Worm (Caenorhabditis elegans) whole organism, L4 larva: ENCODE data around the gene tig-2.
A peak's percentile ranks its signal among the peaks of the same experiment; 100 is the strongest.

Experiments used
- F10B5.3 ChIP-seq: sonication (generic microtip); optimal IDR thresholded peaks from 2 replicates; lab custom pipeline; 2016; ENCODE audit warnings: mild to moderate bottlenecking, missing genetic modification characterization, missing compliant biosample characterization
- F26F4.8 ChIP-seq: fragments of 200-800 bp; sonication (Bioruptor generic); conservative IDR thresholded peaks from 2 replicates; pipeline ENCODE4 v1.3.6; 2022; ENCODE audit warnings: missing genetic modification characterization, missing compliant biosample characterization
- F44E2.7 ChIP-seq: fragments of 200-800 bp; sonication (Bioruptor generic); IDR thresholded peaks from 2 replicates; pipeline ENCODE4 v2.1.2; 2022; ENCODE audit warnings: missing genetic modification characterization, missing compliant biosample characterization
- ZK546.5 ChIP-seq, 2 experiments: sonication (generic microtip); optimal IDR thresholded peaks; 2 replicates each; lab custom pipeline; 2017; ENCODE audit warnings: missing biosample characterization in 2 of 2, missing genetic modification characterization in 2 of 2
- aha-1 ChIP-seq: fragments of 150-350 bp; peaks from one replicate; lab custom pipeline; 2014; ENCODE audit warnings: missing biosample characterization, missing genetic modification characterization
- ceh-28 ChIP-seq: fragments of 150-350 bp; optimal IDR thresholded peaks from 2 replicates; lab custom pipeline; 2014; ENCODE audit warnings: missing biosample characterization, missing genetic modification reagents, missing genetic modification characterization
- ceh-44 ChIP-seq: fragments of 200-800 bp; sonication (Bioruptor generic); IDR thresholded peaks from 2 replicates; pipeline ENCODE4 v1.3.6; 2022; ENCODE audit warnings: missing genetic modification reagents, missing genetic modification characterization, missing compliant biosample characterization
- ceh-82 ChIP-seq: sonication (generic microtip); optimal IDR thresholded peaks from 2 replicates; lab custom pipeline; 2017; ENCODE audit warnings: missing biosample characterization, missing genetic modification characterization
- daf-16 ChIP-seq, 3 experiments: sonication (generic microtip); optimal IDR thresholded peaks; 2 replicates each; lab custom pipeline; 2016 to 2017; ENCODE audit warnings: missing genetic modification characterization in 3 of 3, missing genetic modification reagents in 3 of 3, mild to moderate bottlenecking in 2 of 3, missing compliant biosample characterization in 2 of 3, missing biosample characterization in 1 of 3, moderate library complexity in 1 of 3
- daf-8 ChIP-seq: fragments of 200-800 bp; sonication (Bioruptor generic); IDR thresholded peaks from 2 replicates; pipeline ENCODE4 v1.3.6; 2022; ENCODE audit warnings: missing genetic modification characterization, missing compliant biosample characterization
- dmd-6 ChIP-seq: fragments of 200-800 bp; sonication (Bioruptor generic); IDR thresholded peaks from 2 replicates; pipeline ENCODE4 v1.3.6; 2022; ENCODE audit warnings: missing genetic modification reagents, missing genetic modification characterization, missing compliant biosample characterization
- dmd-8 ChIP-seq: fragments of 200-800 bp; sonication (Bioruptor generic); IDR thresholded peaks from 2 replicates; pipeline ENCODE4 v1.3.6; 2022; ENCODE audit warnings: missing genetic modification characterization, missing compliant biosample characterization
- dve-1 ChIP-seq: sonication (generic microtip); optimal IDR thresholded peaks from 2 replicates; lab custom pipeline; 2017; ENCODE audit warnings: antibody characterized with exemption, mild to moderate bottlenecking, missing genetic modification characterization, missing compliant biosample characterization; ENCODE audit not compliant: insufficient read depth
- hif-1 ChIP-seq, 2 experiments: sonication (generic microtip); optimal IDR thresholded peaks; 2 replicates each; lab custom pipeline; 2016 to 2017; ENCODE audit warnings: missing compliant biosample characterization in 2 of 2, missing genetic modification characterization in 2 of 2, missing genetic modification reagents in 2 of 2, missing genotype in 2 of 2, mild to moderate bottlenecking in 1 of 2
- hlh-11 ChIP-seq: fragments of 200-800 bp; sonication (Bioruptor generic); optimal IDR thresholded peaks from 2 replicates; lab custom pipeline; 2018; ENCODE audit warnings: mild to moderate bottlenecking, missing genetic modification characterization, missing compliant biosample characterization
- hmg-1.1 ChIP-seq: fragments of 200-800 bp; sonication (Bioruptor generic); IDR thresholded peaks from 2 replicates; pipeline ENCODE4 v1.3.6; 2022; ENCODE audit warnings: missing genetic modification reagents, missing genetic modification characterization, missing compliant biosample characterization
- jun-1 ChIP-seq: fragments of 150-350 bp; optimal IDR thresholded peaks from 2 replicates; lab custom pipeline; 2014; ENCODE audit warnings: missing biosample characterization, missing genetic modification reagents, missing genetic modification characterization
- lin-1 ChIP-seq: fragments of 200-800 bp; sonication (Bioruptor generic); IDR thresholded peaks from 2 replicates; pipeline ENCODE4 v1.3.6; 2022; ENCODE audit warnings: missing genetic modification reagents, missing genetic modification characterization, missing compliant biosample characterization
- lin-13 ChIP-seq: fragments of 150-350 bp; optimal IDR thresholded peaks from 2 replicates; lab custom pipeline; 2014; ENCODE audit warnings: missing biosample characterization, missing genetic modification reagents, missing genetic modification characterization
- lin-15B ChIP-seq: fragments of 150-350 bp; sonication (generic microtip); optimal IDR thresholded peaks from 3 replicates; lab custom pipeline; 2014; ENCODE audit warnings: missing biosample characterization, missing genetic modification characterization
- lir-3 ChIP-seq: sonication (generic microtip); optimal IDR thresholded peaks from 2 replicates; lab custom pipeline; 2016; ENCODE audit warnings: mild to moderate bottlenecking, missing genetic modification characterization, missing compliant biosample characterization
- madf-5 ChIP-seq, 2 experiments: fragments of 200-800 bp; sonication (Bioruptor generic); IDR thresholded peaks; 2 replicates each; pipeline ENCODE4 v1.3.6; 2022; ENCODE audit warnings: missing compliant biosample characterization in 2 of 2, missing genetic modification characterization in 2 of 2
- mdt-29 ChIP-seq: fragments of 200-800 bp; sonication (Bioruptor generic); IDR thresholded peaks from 2 replicates; pipeline ENCODE4 v1.3.6; 2022; ENCODE audit warnings: missing genetic modification reagents, missing genetic modification characterization, missing compliant biosample characterization
- mxl-3 ChIP-seq: fragments of 200-800 bp; sonication (Bioruptor generic); optimal IDR thresholded peaks from 2 replicates; lab custom pipeline; 2018; ENCODE audit warnings: mild to moderate bottlenecking, missing genetic modification characterization, missing compliant biosample characterization
- nhr-11 ChIP-seq: fragments of 150-350 bp; optimal IDR thresholded peaks from 2 replicates; lab custom pipeline; 2014; ENCODE audit warnings: missing biosample characterization, missing genetic modification characterization
- nhr-237 ChIP-seq: sonication (generic microtip); optimal IDR thresholded peaks from 2 replicates; lab custom pipeline; 2017; ENCODE audit warnings: missing biosample characterization, missing genetic modification characterization
- nhr-28 ChIP-seq: fragments of 150-350 bp; optimal IDR thresholded peaks from 2 replicates; lab custom pipeline; 2014; ENCODE audit warnings: missing biosample characterization, missing genetic modification characterization
- nhr-6 ChIP-seq: fragments of 150-350 bp; optimal IDR thresholded peaks from 2 replicates; lab custom pipeline; 2014; ENCODE audit warnings: missing biosample characterization, missing genetic modification characterization
- nhr-76 ChIP-seq: fragments of 150-350 bp; optimal IDR thresholded peaks from 2 replicates; lab custom pipeline; 2014; ENCODE audit warnings: missing biosample characterization, missing genetic modification characterization
- php-3 ChIP-seq: fragments of 200-800 bp; sonication (Bioruptor generic); IDR thresholded peaks from 2 replicates; pipeline ENCODE4 v1.3.6; 2022; ENCODE audit warnings: missing genetic modification reagents, missing genetic modification characterization, missing compliant biosample characterization
- pqm-1 ChIP-seq: sonication (generic microtip); optimal IDR thresholded peaks from 2 replicates; lab custom pipeline; 2017; ENCODE audit warnings: missing biosample characterization, missing genetic modification characterization
- rbr-2 ChIP-seq: sonication (generic microtip); optimal IDR thresholded peaks from 2 replicates; lab custom pipeline; 2016; ENCODE audit warnings: missing genotype, missing genetic modification characterization, missing compliant biosample characterization
- saeg-2 ChIP-seq: fragments of 200-800 bp; sonication (Bioruptor generic); IDR thresholded peaks from 2 replicates; pipeline ENCODE4 v1.3.6; 2022; ENCODE audit warnings: missing genetic modification reagents, missing genetic modification characterization, missing compliant biosample characterization
- snpc-1.2 ChIP-seq: fragments of 200-800 bp; sonication (Bioruptor generic); IDR thresholded peaks from 2 replicates; pipeline ENCODE4 v1.3.6; 2022; ENCODE audit warnings: missing genetic modification reagents, missing genetic modification characterization, missing compliant biosample characterization
- snpc-4 ChIP-seq: fragments of 150-350 bp; optimal IDR thresholded peaks from 2 replicates; lab custom pipeline; 2014; ENCODE audit warnings: missing biosample characterization, missing genetic modification characterization
- tra-1 ChIP-seq: fragments of 200-800 bp; sonication (Bioruptor generic); IDR thresholded peaks from 2 replicates; pipeline ENCODE4 v1.3.6; 2022; ENCODE audit warnings: missing genetic modification reagents, missing genetic modification characterization, missing compliant biosample characterization
- unc-62 ChIP-seq, 3 experiments: fragments of 150-350 bp in 1 of 3; sonication (generic microtip); optimal IDR thresholded peaks in 2 of 3; peaks in 1 of 3; 1 replicate in 1 of 3; 2 replicates in 2 of 3; lab custom pipeline; 2014 to 2017; ENCODE audit warnings: missing biosample characterization in 3 of 3, missing genetic modification characterization in 3 of 3, missing genetic modification reagents in 3 of 3, missing genotype in 1 of 3
- zfp-3 ChIP-seq: fragments of 200-800 bp; sonication (Bioruptor generic); conservative IDR thresholded peaks from 2 replicates; pipeline ENCODE4 v1.3.6; 2022; ENCODE audit warnings: missing genetic modification reagents, missing genetic modification characterization, missing compliant biosample characterization
- zip-2 ChIP-seq: fragments of 150-350 bp; optimal IDR thresholded peaks from 2 replicates; lab custom pipeline; 2014; ENCODE audit warnings: missing biosample characterization, missing genetic modification characterization
- ztf-11 ChIP-seq: fragments of 150-350 bp; optimal IDR thresholded peaks from 2 replicates; lab custom pipeline; 2014; ENCODE audit warnings: missing biosample characterization, missing genetic modification characterization

The tig-2 gene

DNA sequence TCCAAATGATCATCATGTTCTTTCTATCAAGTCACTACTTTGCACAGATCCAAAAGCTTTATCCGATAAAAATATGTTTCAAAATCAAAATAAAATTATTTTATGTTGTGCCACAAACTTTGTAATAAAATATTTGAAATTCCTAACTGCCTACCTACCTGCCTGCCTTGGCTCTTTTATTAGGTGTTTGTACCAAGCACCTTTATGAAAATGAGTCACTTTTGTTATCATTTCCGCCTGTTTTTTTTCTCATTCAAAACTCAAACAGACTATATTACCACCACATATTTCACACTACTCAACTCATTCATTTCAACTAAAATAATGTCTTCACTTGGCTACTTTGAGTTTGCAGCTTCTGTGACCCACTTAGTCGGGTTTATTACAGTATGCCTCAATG lies 5.5 kb downstream of the tig-2 start, which contains the start of gene F39G3.4:
Gene F39G3.4, plus strand, starts transcription at position 301 of the 400 bp plus-strand sequence.
- no peak for TF ChIP-seq madf-5 (GFP tag; IDR thresholded peaks at IDR 0.05; lab: Robert Waterston, UW)
- TF ChIP-seq aha-1: peak; percentile 30

DNA sequence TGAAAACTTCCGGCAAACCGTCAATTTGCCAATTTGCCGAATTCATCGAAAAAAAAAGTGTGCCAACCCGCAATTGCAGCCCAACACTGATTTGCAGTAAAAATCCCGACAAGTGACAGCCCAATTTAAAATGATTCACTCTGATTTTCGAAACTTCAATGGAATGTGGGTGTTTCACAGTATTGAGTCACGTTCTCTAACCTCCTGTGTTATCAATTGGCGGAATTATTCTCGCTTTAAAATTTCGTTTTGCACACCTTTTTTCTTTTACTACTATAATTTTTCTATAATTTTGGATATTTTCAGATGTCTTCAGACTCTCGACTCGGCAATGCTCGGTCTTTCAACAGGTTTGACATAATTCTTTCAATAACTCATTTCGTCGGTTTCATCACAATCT lies 7.6 kb downstream of the tig-2 start, which contains the start of gene F39G3.5:
Gene F39G3.5, plus strand, starts transcription at position 301 of the 400 bp plus-strand sequence.
- TF ChIP-seq nhr-237 (tag; lab: Kevin White, UChicago) (no peak), tra-1 (GFP tag; lab: Robert Waterston, UW) (no peak), ceh-28 (no peak), rbr-2 (tag; lab: Kevin White, UChicago) (no peak), nhr-76 (tag; lab: Kevin White, UChicago) (no peak), ceh-82 (tag; lab: Kevin White, UChicago) (no peak), dve-1 (no peak), daf-8 (GFP tag; lab: Robert Waterston, UW) (no peak), ztf-11 (tag; lab: Kevin White, UChicago) (no peak), lin-13 (GFP tag; lab: Kevin White, UChicago) (no peak), mxl-3 (no peak), saeg-2 (GFP tag; lab: Robert Waterston, UW) (no peak), F26F4.8 (no peak)

DNA sequence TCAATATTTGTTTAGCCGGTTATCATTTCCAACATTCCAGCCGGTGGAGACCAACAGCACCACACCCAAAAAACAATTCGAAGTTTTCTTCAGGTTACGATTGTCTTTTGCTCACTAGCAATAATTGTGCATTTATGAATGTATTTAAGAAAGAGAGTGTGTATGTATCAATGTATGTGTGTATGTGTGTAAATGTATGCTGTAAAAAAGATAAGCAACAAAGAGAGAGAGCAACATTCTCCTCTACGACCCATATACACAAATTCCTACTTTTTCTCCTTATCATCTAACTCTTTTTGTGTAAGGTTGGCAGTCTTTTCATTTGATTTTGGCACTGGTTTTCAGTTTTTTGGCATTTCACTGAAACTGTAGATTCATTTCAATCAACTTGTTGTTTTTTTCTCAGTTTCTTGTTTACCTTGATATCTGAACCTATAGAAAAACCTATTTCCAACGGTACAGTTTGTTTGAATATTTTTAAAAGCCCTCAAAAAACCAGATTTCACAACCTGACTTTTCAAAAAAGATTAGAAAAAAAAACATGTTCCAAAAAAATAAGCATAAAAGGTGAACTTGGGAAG lies 9.0 kb downstream of the tig-2 start:
- peak; percentile 2 for TF ChIP-seq nhr-6 (tag; lab: Kevin White, UChicago)
- TF ChIP-seq ZK546.5 (tag; optimal IDR thresholded peaks at IDR 0.05; lab: Kevin White, UChicago): no peak
- peak; percentile 50 for TF ChIP-seq hlh-11 (tag; lab: Kevin White, UChicago)
- TF ChIP-seq snpc-4 (tag; lab: Kevin White, UChicago): no peak
- no peak for TF ChIP-seq dmd-8
- TF ChIP-seq snpc-1.2: no peak
- no peak for TF ChIP-seq hmg-1.1 (GFP tag; lab: Robert Waterston, UW)
- no peak for TF ChIP-seq rbr-2 (tag; lab: Kevin White, UChicago)
- no peak for TF ChIP-seq hif-1 (tag; optimal IDR thresholded peaks at IDR 0.05; lab: Kevin White, UChicago)
- no peak for TF ChIP-seq lin-15B (tag; lab: Kevin White, UChicago)
- TF ChIP-seq mdt-29 (GFP tag; lab: Robert Waterston, UW): no peak
- TF ChIP-seq php-3: no peak
- no peak for TF ChIP-seq F44E2.7 (GFP tag; lab: Robert Waterston, UW)
- TF ChIP-seq zip-2 (tag; lab: Kevin White, UChicago): no peak
- peak; percentile 47 for TF ChIP-seq dmd-6 (GFP tag; lab: Robert Waterston, UW)
- TF ChIP-seq nhr-28: peak; percentile 88
- no peak for TF ChIP-seq lin-1 (GFP tag; lab: Robert Waterston, UW)
- no peak for TF ChIP-seq lir-3
- TF ChIP-seq unc-62 (GFP tag; optimal IDR thresholded peaks at IDR 0.05 in 1 of 2; lab: Kevin White, UChicago): peak in 1 of 2 experiments; percentile 97
- no peak for TF ChIP-seq unc-62 (tag; optimal IDR thresholded peaks at IDR 0.05; lab: Kevin White, UChicago)
- TF ChIP-seq nhr-11 (tag; lab: Kevin White, UChicago): no peak
- peak; percentile 97 for TF ChIP-seq pqm-1 (tag; lab: Kevin White, UChicago)
- no peak for TF ChIP-seq nhr-237 (tag; lab: Kevin White, UChicago)
- TF ChIP-seq zfp-3: no peak
- peak; percentile 21 for TF ChIP-seq dve-1
- TF ChIP-seq F10B5.3 (tag; lab: Kevin White, UChicago): no peak
- TF ChIP-seq lin-13 (GFP tag; lab: Kevin White, UChicago): no peak
- TF ChIP-seq ceh-44 (GFP tag; lab: Robert Waterston, UW): no peak
- TF ChIP-seq jun-1: no peak
- no peak for TF ChIP-seq daf-16 (GFP tag; optimal IDR thresholded peaks at IDR 0.05; lab: Kevin White, UChicago)
- TF ChIP-seq daf-16 (tag; optimal IDR thresholded peaks at IDR 0.05; lab: Kevin White, UChicago): peak; percentile 79
- TF ChIP-seq, all 104 proteins: peak for 8
